Fruit fly (Drosophila melanogaster): ENCODE data around the gene Nelf-A.
A peak's percentile ranks its signal among the peaks of the same experiment; 100 is the strongest.

Nelf-A gene

DNA sequence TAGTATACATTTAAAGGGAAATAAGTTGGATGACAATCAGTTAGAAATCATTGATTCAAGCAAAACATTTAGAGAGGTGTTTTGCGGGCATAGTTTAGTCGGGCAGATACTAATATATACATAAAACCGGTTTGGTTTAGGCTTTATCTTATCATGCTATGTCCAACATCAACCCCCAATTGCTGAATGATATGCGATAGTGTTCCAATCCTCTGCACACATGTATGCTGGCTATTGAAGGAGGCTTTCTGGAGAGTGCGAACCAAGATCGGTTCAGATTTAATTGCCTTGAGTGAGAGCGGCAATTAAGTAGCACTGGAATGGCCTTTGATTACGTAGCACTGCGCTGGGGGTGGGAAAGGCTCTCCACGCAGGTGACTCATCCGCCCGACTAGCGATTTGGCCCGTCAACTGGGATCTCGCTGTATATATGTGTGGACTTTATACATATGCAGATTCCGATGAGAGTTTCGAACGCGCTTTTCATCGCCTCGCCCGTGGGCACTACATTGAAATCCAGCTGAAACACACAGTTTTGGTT lies 44.5 kb downstream of the Nelf-A start (continued):
- TF ChIP-seq Doc2 (GFP tag; IDR thresholded peaks at IDR 0.05) = no peak
- peak; percentile 55 for TF ChIP-seq CG5180 (GFP tag; optimal IDR thresholded peaks at IDR 0.05)
- TF ChIP-seq exex (tag; optimal IDR thresholded peaks at IDR 0.05) = peak; percentile 53
- TF ChIP-seq CG18011 (GFP tag; optimal IDR thresholded peaks at IDR 0.05) = peak; percentile 21
- no peak for TF ChIP-seq CG18619 (GFP tag; optimal IDR thresholded peaks at IDR 0.05)
- TF ChIP-seq grn (GFP tag; optimal IDR thresholded peaks at IDR 0.05) = peak; percentile 42
- no peak for TF ChIP-seq crol (GFP tag; IDR thresholded peaks at IDR 0.05)
- TF ChIP-seq gcm2 (GFP tag; optimal IDR thresholded peaks at IDR 0.05) = no peak
- no peak for TF ChIP-seq Max (GFP tag; optimal IDR thresholded peaks at IDR 0.05)
- TF ChIP-seq tup (GFP tag; optimal IDR thresholded peaks at IDR 0.05) = no peak
- TF ChIP-seq sqz (GFP tag; optimal IDR thresholded peaks at IDR 0.05) = no peak
- no peak for TF ChIP-seq Dip3 (GFP tag; optimal IDR thresholded peaks at IDR 0.05)
- no peak for TF ChIP-seq H15 (GFP tag; IDR thresholded peaks at IDR 0.05)
- peak; percentile 21 for TF ChIP-seq kay (GFP tag; optimal IDR thresholded peaks at IDR 0.05)
- no peak for TF ChIP-seq CG7372 (GFP tag; IDR thresholded peaks at IDR 0.05)
- no peak for TF ChIP-seq gce (GFP tag; IDR thresholded peaks at IDR 0.05)
- no peak for TF ChIP-seq D (optimal IDR thresholded peaks at IDR 0.05)
- TF ChIP-seq D (GFP tag; optimal IDR thresholded peaks at IDR 0.05) = no peak
- no peak for TF ChIP-seq CG8944 (GFP tag; optimal IDR thresholded peaks at IDR 0.05)
- no peak for TF ChIP-seq lola (GFP tag; optimal IDR thresholded peaks at IDR 0.05)
- no peak for TF ChIP-seq CG11560 (tag; IDR thresholded peaks at IDR 0.05)
- no peak for TF ChIP-seq CG10462 (GFP tag; optimal IDR thresholded peaks at IDR 0.05)
- TF ChIP-seq Dek (tag; optimal IDR thresholded peaks at IDR 0.05) = no peak
- no peak for TF ChIP-seq en (GFP tag; optimal IDR thresholded peaks at IDR 0.05)
- TF ChIP-seq vvl (GFP tag; IDR thresholded peaks at IDR 0.05) = 0 out of 2 replicates have a peak, but pooled peaks have one; percentile 20
- TF ChIP-seq CG4360 (GFP tag; IDR thresholded peaks at IDR 0.05) = no peak
- TF ChIP-seq Vsx1 (GFP tag; optimal IDR thresholded peaks at IDR 0.05) = no peak
- peak in 1 of 2 experiments; percentile 41 for TF ChIP-seq Pdp1 (GFP tag; optimal IDR thresholded peaks at IDR 0.05)
- no peak for TF ChIP-seq CG4282 (GFP tag; optimal IDR thresholded peaks at IDR 0.05)
- no peak for TF ChIP-seq CG17829 (tag; optimal IDR thresholded peaks at IDR 0.05)
- TF ChIP-seq Dp (GFP tag; optimal IDR thresholded peaks at IDR 0.05) = no peak
- peak; percentile 81 for TF ChIP-seq nom (GFP tag; optimal IDR thresholded peaks at IDR 0.05)
- TF ChIP-seq CG17802 (tag; optimal IDR thresholded peaks at IDR 0.05) = no peak
- peak; percentile 56 for TF ChIP-seq CG34376 (GFP tag; optimal IDR thresholded peaks at IDR 0.05)
- 0 out of 2 replicates have a peak, but pooled peaks have one; percentile 19 for TF ChIP-seq Atf6 (GFP tag; IDR thresholded peaks at IDR 0.05)
- no peak for TF ChIP-seq CG3847 (GFP tag; IDR thresholded peaks at IDR 0.05)
- TF ChIP-seq CG15269 (tag; optimal IDR thresholded peaks at IDR 0.05) = no peak
- TF ChIP-seq klu (GFP tag; IDR thresholded peaks at IDR 0.05) = no peak
- TF ChIP-seq p53 (GFP tag; optimal IDR thresholded peaks at IDR 0.05) = no peak
- no peak for TF ChIP-seq CG14965 (GFP tag; optimal IDR thresholded peaks at IDR 0.05; ENCODE audit: borderline replicate concordance)
- TF ChIP-seq twi (tag; optimal IDR thresholded peaks at IDR 0.05) = no peak
- TF ChIP-seq pros (GFP tag; optimal IDR thresholded peaks at IDR 0.05) = peak; percentile 29
- no peak for TF ChIP-seq CG2116 (GFP tag; optimal IDR thresholded peaks at IDR 0.05)
- no peak for TF ChIP-seq CG6689 (GFP tag; IDR thresholded peaks at IDR 0.05)
- no peak for TF ChIP-seq sim (GFP tag; IDR thresholded peaks at IDR 0.05)
